Fruit fly (Drosophila melanogaster) whole organism, pupa: ENCODE measurements around the gene Sfp24Ba.

ENCODE experiments used
- CG10348 ChIP-seq: fragments of 200-800 bp; sonication (Bioruptor generic); IDR thresholded peaks from 2 replicates; pipeline ENCODE4 v1.3.6; 2022; ENCODE audit warnings: missing biosample characterization, missing genetic modification characterization
- CG12605 ChIP-seq: fragments of 200-800 bp; sonication (Bioruptor generic); IDR thresholded peaks from 2 replicates; pipeline ENCODE4 v1.3.6; 2022; ENCODE audit warnings: missing biosample characterization, missing genetic modification characterization
- CG13204 ChIP-seq: fragments of 200-800 bp; sonication (Bioruptor generic); optimal IDR thresholded peaks from 2 replicates; lab custom pipeline; 2018; ENCODE audit warnings: missing biosample characterization, mild to moderate bottlenecking, missing genetic modification characterization, moderate library complexity
- CG14655 ChIP-seq: fragments of 200-800 bp; sonication (Bioruptor generic); optimal IDR thresholded peaks from 3 replicates; lab custom pipeline; 2017; ENCODE audit warnings: mild to moderate bottlenecking, missing biosample characterization, missing genetic modification reagents, missing genetic modification characterization
- CG15710 ChIP-seq: fragments of 200-800 bp; sonication (Bioruptor generic); optimal IDR thresholded peaks from 2 replicates; lab custom pipeline; 2018; ENCODE audit warnings: missing biosample characterization, mild to moderate bottlenecking, missing genetic modification characterization, moderate library complexity
- CG17806 ChIP-seq: fragments of 200-800 bp; sonication (Bioruptor generic); optimal IDR thresholded peaks from 2 replicates; lab custom pipeline; 2018; ENCODE audit warnings: missing biosample characterization, mild to moderate bottlenecking, missing genetic modification characterization, moderate library complexity
- CG32121 ChIP-seq: fragments of 200-800 bp; sonication (Bioruptor generic); IDR thresholded peaks from 2 replicates; pipeline ENCODE4 v1.3.6; 2022; ENCODE audit warnings: missing biosample characterization, missing genetic modification characterization
- CG34367 ChIP-seq: fragments of 200-800 bp; sonication (Bioruptor generic); optimal IDR thresholded peaks from 2 replicates; lab custom pipeline; 2018; ENCODE audit warnings: missing biosample characterization, mild to moderate bottlenecking, missing genetic modification characterization
- CG4496 ChIP-seq: fragments of 200-800 bp; sonication (Bioruptor generic); IDR thresholded peaks from 3 replicates; pipeline ENCODE4 v1.3.6; 2022; ENCODE audit warnings: missing biosample characterization, missing genetic modification characterization
- CG8159 ChIP-seq: fragments of 200-800 bp; sonication (Bioruptor generic); optimal IDR thresholded peaks from 3 replicates; lab custom pipeline; 2018; ENCODE audit warnings: missing biosample characterization, mild to moderate bottlenecking, missing genetic modification characterization, moderate library complexity
- CG8301 ChIP-seq: fragments of 200-800 bp; sonication (Bioruptor generic); optimal IDR thresholded peaks from 2 replicates; lab custom pipeline; 2018; ENCODE audit warnings: missing biosample characterization, mild to moderate bottlenecking, missing genetic modification characterization
- CG9948 ChIP-seq: fragments of 200-800 bp; sonication (Bioruptor generic); optimal IDR thresholded peaks from 2 replicates; lab custom pipeline; 2018; ENCODE audit warnings: missing biosample characterization, mild to moderate bottlenecking, missing genetic modification characterization, moderate library complexity
- D1 ChIP-seq: fragments of 200-800 bp; sonication (Bioruptor generic); optimal IDR thresholded peaks from 2 replicates; lab custom pipeline; 2018; ENCODE audit warnings: missing biosample characterization, mild to moderate bottlenecking, missing genetic modification characterization, moderate library complexity
- EcR ChIP-seq: fragments of 200-800 bp; sonication (Bioruptor generic); optimal IDR thresholded peaks from 3 replicates; lab custom pipeline; 2019; ENCODE audit warnings: missing biosample characterization, missing genetic modification characterization, mild to moderate bottlenecking, moderate library complexity, missing genetic modification reagents
- Ets98B ChIP-seq: fragments of 200-800 bp; sonication (Bioruptor generic); IDR thresholded peaks from 2 replicates; pipeline ENCODE4 v1.3.6; 2022; ENCODE audit warnings: missing biosample characterization, missing genetic modification characterization
- Pif1A ChIP-seq: fragments of 200-800 bp; sonication (Bioruptor generic); optimal IDR thresholded peaks from 3 replicates; lab custom pipeline; 2016; ENCODE audit warnings: missing biosample characterization, missing genetic modification characterization
- Pif1B ChIP-seq: fragments of 200-800 bp; sonication (Bioruptor generic); optimal IDR thresholded peaks from 3 replicates; lab custom pipeline; 2016; ENCODE audit warnings: missing biosample characterization, missing genetic modification characterization
- Snoo ChIP-seq: fragments of 200-800 bp; sonication (Bioruptor generic); optimal IDR thresholded peaks from 3 replicates; lab custom pipeline; 2017; ENCODE audit warnings: missing biosample characterization, mild to moderate bottlenecking, missing genetic modification characterization, inconsistent platforms
- fd96Ca ChIP-seq: fragments of 200-800 bp; sonication (Bioruptor generic); IDR thresholded peaks from 3 replicates; pipeline ENCODE4 v1.3.6; 2022; ENCODE audit warnings: missing biosample characterization, missing genetic modification characterization
- gl ChIP-seq: fragments of 200-800 bp; sonication (Bioruptor generic); optimal IDR thresholded peaks from 2 replicates; lab custom pipeline; 2018; ENCODE audit warnings: missing biosample characterization, mild to moderate bottlenecking, missing genetic modification characterization
- rn ChIP-seq: fragments of 200-800 bp; sonication (Bioruptor generic); IDR thresholded peaks from 2 replicates; pipeline ENCODE4 v1.3.6; 2022; ENCODE audit warnings: missing biosample characterization, missing genetic modification characterization

Gene Sfp24Ba

DNA sequence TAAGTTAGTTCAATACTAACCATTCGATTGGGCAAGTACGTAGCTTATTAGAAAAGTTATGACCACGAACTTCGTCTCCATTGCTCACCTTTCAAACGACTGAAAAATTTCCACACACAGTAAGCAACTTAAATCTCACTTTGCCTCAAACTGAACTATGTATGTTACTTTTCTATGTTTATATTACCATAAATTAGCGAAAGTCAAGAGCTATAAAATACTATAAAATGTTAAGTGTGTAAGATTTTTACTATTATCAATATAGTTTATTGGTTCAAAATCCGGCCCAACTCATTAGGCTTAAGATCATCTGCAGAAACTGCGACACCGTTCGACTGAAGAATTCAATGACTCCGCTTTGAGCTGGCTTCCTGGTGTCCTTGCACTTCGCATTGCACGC, at the start of gene Sfp24Ba:
TSS of gene Sfp24Ba (minus strand) at position 101 of the 400 bp plus-strand sequence.
- TF ChIP-seq CG8301: no peak
- no peak for TF ChIP-seq D1 (tag; lab: Kevin White, UChicago)
- TF ChIP-seq CG4496 (GFP tag; lab: Robert Waterston, UW): no peak
- no peak for TF ChIP-seq CG8159 (tag; lab: Kevin White, UChicago)
- TF ChIP-seq Ets98B (GFP tag; lab: Robert Waterston, UW): no peak
- TF ChIP-seq gl: no peak
- TF ChIP-seq CG9948: no peak
- no peak for TF ChIP-seq fd96Ca (GFP tag; lab: Robert Waterston, UW)
- TF ChIP-seq, all 21 proteins: peak for 0

DNA sequence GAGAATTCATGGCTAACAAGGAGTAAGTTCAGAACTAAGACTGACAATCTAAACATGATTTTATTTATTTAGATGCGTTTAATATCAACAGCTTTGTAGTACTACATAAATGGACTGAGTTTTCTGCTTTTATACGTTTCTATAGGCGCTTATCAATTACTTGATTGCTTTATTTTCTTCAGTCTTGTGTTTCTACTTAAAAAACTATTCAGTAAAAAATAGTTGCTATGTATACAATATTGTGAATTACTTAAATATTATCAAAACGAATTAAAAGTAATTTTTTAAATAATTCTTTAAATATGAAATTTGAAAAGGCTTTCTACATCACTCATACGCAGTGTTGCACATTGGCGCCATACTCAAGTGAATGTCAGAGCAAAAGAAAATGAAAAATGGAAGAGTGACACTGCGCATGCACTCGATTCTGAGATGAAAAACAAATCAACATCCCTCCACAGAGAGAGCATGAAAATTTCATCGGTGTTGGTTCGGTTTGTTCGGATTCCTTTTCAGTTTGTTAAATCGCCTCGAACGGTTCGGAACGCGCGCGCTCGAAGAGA, 49.4 kb upstream of the Sfp24Ba start, which contains the start of the genes lectin-24A and Shaw:
TSS of gene lectin-24A (minus strand) at position 101 of the 563 bp plus-strand sequence.
TSS of gene Shaw (plus strand) at position 513 of the 563 bp plus-strand sequence.
- TF ChIP-seq fd96Ca (GFP tag; lab: Robert Waterston, UW) (no peak), Ets98B (GFP tag; lab: Robert Waterston, UW) (no peak), CG34367 (tag; lab: Kevin White, UChicago) (no peak), Pif1A (GFP tag; lab: Kevin White, UChicago) (no peak), CG15710 (tag; lab: Kevin White, UChicago) (no peak), CG32121 (GFP tag; lab: Robert Waterston, UW) (no peak), Pif1B (GFP tag; lab: Kevin White, UChicago) (no peak), CG14655 (GFP tag; lab: Kevin White, UChicago) (no peak), CG12605 (no peak), CG9948 (no peak), rn (no peak), CG8159 (tag; lab: Kevin White, UChicago) (no peak), EcR (GFP tag; lab: Kevin White, UChicago) (no peak), Snoo (tag; lab: Kevin White, UChicago) (no peak), CG13204 (GFP tag; lab: Kevin White, UChicago) (no peak), CG17806 (tag; lab: Kevin White, UChicago) (no peak), gl (no peak), CG10348 (GFP tag; lab: Robert Waterston, UW) (no peak)

DNA sequence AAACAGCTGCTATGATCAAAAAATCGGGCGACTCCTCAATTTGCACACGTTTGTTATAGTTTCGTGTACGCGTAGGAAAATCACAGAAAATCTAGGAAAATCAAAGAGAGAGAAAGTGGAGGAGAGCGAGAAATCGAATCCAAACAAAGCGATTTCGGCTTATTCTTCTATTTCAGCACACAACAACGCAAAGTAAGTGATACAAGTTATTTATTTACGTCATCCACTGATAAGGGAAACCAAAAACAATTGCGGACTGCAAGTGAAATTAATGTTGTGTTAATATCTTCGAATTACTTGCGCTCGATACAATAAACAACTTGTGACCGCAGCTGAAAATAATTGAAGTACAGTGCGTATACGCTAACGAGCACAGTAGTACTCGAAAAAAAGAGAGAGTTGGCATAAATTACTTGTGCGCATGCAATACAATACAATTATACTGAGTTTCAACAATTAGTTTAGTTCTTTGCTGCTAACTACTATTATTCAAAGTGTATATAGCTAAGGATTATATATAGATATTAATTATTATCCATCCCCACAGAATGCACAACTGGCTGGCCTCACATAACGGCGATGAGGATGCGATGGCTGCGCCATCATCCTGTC, 45.3 kb upstream of the Sfp24Ba start:
- TF ChIP-seq D1 (tag; lab: Kevin White, UChicago): no peak
- TF ChIP-seq fd96Ca (GFP tag; lab: Robert Waterston, UW): no peak
- TF ChIP-seq CG13204 (GFP tag; lab: Kevin White, UChicago): no peak
- TF ChIP-seq Pif1B (GFP tag; lab: Kevin White, UChicago): no peak
- TF ChIP-seq gl: no peak
- no peak for TF ChIP-seq CG8301
- no peak for TF ChIP-seq CG15710 (tag; lab: Kevin White, UChicago)

DNA sequence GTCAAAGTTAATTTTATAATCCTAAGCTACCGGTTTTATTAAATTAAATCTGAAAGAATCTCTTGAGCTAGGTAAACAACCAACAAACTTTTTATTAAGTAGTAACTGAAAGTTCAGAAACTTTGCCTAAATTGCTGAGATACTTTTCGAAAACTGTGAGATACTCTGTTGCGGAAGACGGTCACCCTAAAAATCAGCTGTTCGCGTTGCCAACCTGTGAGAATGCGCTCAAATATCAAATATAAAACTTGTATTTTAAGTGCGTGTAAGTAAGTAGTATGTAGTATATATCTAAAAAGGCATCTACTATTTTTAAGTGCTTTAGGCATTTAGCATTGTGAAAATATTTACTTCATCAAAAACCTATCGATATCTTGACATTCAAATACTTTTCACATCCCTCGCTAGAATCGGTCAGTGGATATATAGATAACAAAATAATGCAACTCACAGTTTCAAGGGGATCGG, 44.6 kb upstream of the Sfp24Ba start, which contains the start of the genes CG31955 and CG2818:
TSS of gene CG31955 (minus strand) at position 157 of the 468 bp plus-strand sequence.
TSS of gene CG2818 (plus strand) at position 412 of the 468 bp plus-strand sequence.
- no peak for TF ChIP-seq CG12605
- no peak for TF ChIP-seq CG8159 (tag; lab: Kevin White, UChicago)
- TF ChIP-seq Pif1B (GFP tag; lab: Kevin White, UChicago): no peak
- no peak for TF ChIP-seq CG4496 (GFP tag; lab: Robert Waterston, UW)
- no peak for TF ChIP-seq CG9948
- no peak for TF ChIP-seq gl
- TF ChIP-seq Snoo (tag; lab: Kevin White, UChicago): no peak
- no peak for TF ChIP-seq CG32121 (GFP tag; lab: Robert Waterston, UW)
- no peak for TF ChIP-seq Ets98B (GFP tag; lab: Robert Waterston, UW)

DNA sequence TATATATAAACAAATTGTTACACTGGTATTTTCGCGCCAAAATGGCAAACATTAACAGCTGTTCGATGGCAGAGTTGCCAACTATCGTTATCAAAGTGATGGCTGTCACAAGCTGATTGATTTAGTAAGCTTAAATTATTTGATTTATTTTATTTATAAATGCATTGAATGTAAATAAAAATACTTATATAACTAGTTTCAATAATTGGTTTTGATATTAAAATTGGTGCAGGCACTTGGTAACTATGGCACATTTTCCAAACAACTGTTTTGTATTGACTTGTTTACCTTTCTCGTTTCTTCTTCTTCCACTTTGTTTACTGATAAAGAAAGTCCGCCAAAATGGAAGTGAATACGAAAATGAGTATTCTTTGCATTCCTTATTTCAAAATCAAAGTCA, 43.3 kb upstream of the Sfp24Ba start, which contains the start of gene cutlet:
TSS of gene cutlet (minus strand) at position 84 of the 400 bp plus-strand sequence.
- TF ChIP-seq CG14655 (GFP tag; lab: Kevin White, UChicago) (no peak), D1 (tag; lab: Kevin White, UChicago) (no peak), CG9948 (no peak), CG17806 (tag; lab: Kevin White, UChicago) (no peak), Pif1B (GFP tag; lab: Kevin White, UChicago) (no peak), CG8159 (tag; lab: Kevin White, UChicago) (no peak), EcR (GFP tag; lab: Kevin White, UChicago) (no peak), CG34367 (tag; lab: Kevin White, UChicago) (no peak), CG8301 (no peak), fd96Ca (GFP tag; lab: Robert Waterston, UW) (no peak), CG32121 (GFP tag; lab: Robert Waterston, UW) (no peak), Snoo (tag; lab: Kevin White, UChicago) (no peak), CG10348 (GFP tag; lab: Robert Waterston, UW) (no peak), Pif1A (GFP tag; lab: Kevin White, UChicago) (no peak), CG15710 (tag; lab: Kevin White, UChicago) (no peak), gl (no peak), CG12605 (no peak), CG4496 (GFP tag; lab: Robert Waterston, UW) (no peak), CG13204 (GFP tag; lab: Kevin White, UChicago) (no peak)

DNA sequence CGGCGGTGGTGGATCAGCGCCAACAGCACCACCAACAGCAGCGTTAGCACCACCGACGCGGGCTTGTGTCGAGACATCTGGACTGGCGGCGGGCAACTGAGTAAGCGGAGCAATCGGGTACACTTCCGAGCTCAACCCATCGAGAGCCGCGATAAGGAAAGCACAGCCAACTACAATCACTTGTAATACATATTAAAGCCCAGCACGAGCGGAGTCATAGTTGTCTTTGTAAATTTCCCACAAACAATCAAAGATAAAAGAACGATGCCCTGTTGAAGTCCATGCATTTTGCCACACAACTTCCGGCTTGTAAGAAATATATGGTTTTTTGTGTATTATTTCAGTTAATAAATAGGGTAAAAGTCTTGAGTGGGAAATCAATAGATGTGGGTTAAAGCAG, 38.6 kb upstream of the Sfp24Ba start, which contains the start of gene CG31777:
TSS of gene CG31777 (minus strand) at position 101 of the 400 bp plus-strand sequence.
- peak; percentile 56 for TF ChIP-seq EcR (GFP tag; lab: Kevin White, UChicago)
- TF ChIP-seq CG4496 (GFP tag; lab: Robert Waterston, UW): no peak
